Worm (Caenorhabditis elegans): ENCODE results near the gene srbc-16.

srbc-16 gene

DNA sequence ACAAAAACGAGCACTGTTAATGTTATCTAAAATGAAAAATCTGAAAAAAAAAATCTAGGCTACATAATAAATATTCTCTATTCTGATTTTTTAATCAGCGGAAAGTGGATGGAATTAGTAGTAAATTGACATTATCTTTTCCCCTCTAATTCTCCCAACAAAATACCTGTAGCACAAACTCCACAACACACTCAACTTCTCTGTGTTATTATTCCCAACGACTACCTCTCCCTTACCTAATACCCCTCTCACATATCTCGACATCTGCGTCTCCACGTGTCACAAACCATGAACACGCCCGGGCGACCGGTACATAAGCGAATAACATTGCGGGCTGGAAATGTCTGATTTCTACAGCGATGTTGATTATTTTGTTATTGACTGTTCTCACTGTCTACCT, 1.3 kb downstream of the srbc-16 start, which contains the start of gene cyp-33C2:
Gene cyp-33C2, plus strand, starts transcription at position 327 of the 400 bp plus-strand sequence.
- no peak for TF ChIP-seq hmbx-1 (tag; optimal IDR thresholded peaks at IDR 0.05)
- no peak for TF ChIP-seq ceh-13 (GFP tag; optimal IDR thresholded peaks at IDR 0.05)
- no peak for TF ChIP-seq hmg-4 (GFP tag; optimal IDR thresholded peaks at IDR 0.05)
- TF ChIP-seq tbx-11 (GFP tag; IDR thresholded peaks at IDR 0.05), result no peak
- no peak for TF ChIP-seq F13C5.2 (tag; optimal IDR thresholded peaks at IDR 0.05)
- no peak for TF ChIP-seq ama-1 (optimal IDR thresholded peaks at IDR 0.05)
- no peak for TF ChIP-seq ceh-36 (tag; optimal IDR thresholded peaks at IDR 0.05)
- no peak for TF ChIP-seq pes-1 (GFP tag; IDR thresholded peaks at IDR 0.05)
- no peak for TF ChIP-seq B0310.2 (tag; optimal IDR thresholded peaks at IDR 0.05)
- TF ChIP-seq aly-1 (tag; optimal IDR thresholded peaks at IDR 0.05), result no peak
- TF ChIP-seq tra-4 (tag; optimal IDR thresholded peaks at IDR 0.05), result no peak
- TF ChIP-seq tbx-37 (GFP tag; conservative IDR thresholded peaks at IDR 0.05), result no peak
- no peak for TF ChIP-seq ets-7 (tag; optimal IDR thresholded peaks at IDR 0.05)
- TF ChIP-seq sea-1 (GFP tag; conservative IDR thresholded peaks at IDR 0.05), result no peak

- TF ChIP-seq hnd-1 (tag; optimal IDR thresholded peaks at IDR 0.05) (no peak), scrt-1 (GFP tag; IDR thresholded peaks at IDR 0.05) (no peak), B0310.2 (tag; optimal IDR thresholded peaks at IDR 0.05) (no peak), tra-4 (tag; optimal IDR thresholded peaks at IDR 0.05) (no peak), hmg-4 (GFP tag; optimal IDR thresholded peaks at IDR 0.05) (no peak), flt-1 (GFP tag; IDR thresholded peaks at IDR 0.05) (no peak), tbx-37 (GFP tag; conservative IDR thresholded peaks at IDR 0.05) (no peak), ets-7 (tag; optimal IDR thresholded peaks at IDR 0.05) (no peak), ceh-13 (GFP tag; optimal IDR thresholded peaks at IDR 0.05) (no peak), pes-1 (GFP tag; IDR thresholded peaks at IDR 0.05) (no peak), ceh-36 (tag; optimal IDR thresholded peaks at IDR 0.05) (no peak), ama-1 (optimal IDR thresholded peaks at IDR 0.05) (no peak), hmbx-1 (tag; optimal IDR thresholded peaks at IDR 0.05) (no peak), aly-1 (tag; optimal IDR thresholded peaks at IDR 0.05) (no peak), F13C5.2 (tag; optimal IDR thresholded peaks at IDR 0.05) (no peak)
Measured at ce11 chrV:2185486-2185885, 3.6 kb downstream of the srbc-16 start.

- TF ChIP-seq hnd-1 (tag; optimal IDR thresholded peaks at IDR 0.05) (no peak), tbx-37 (GFP tag; conservative IDR thresholded peaks at IDR 0.05) (no peak), tra-4 (tag; optimal IDR thresholded peaks at IDR 0.05) (no peak), pes-1 (GFP tag; IDR thresholded peaks at IDR 0.05) (no peak), ets-7 (tag; optimal IDR thresholded peaks at IDR 0.05) (no peak), flt-1 (GFP tag; IDR thresholded peaks at IDR 0.05) (no peak), hmg-4 (GFP tag; optimal IDR thresholded peaks at IDR 0.05) (no peak), ama-1 (optimal IDR thresholded peaks at IDR 0.05) (no peak), tbx-11 (GFP tag; IDR thresholded peaks at IDR 0.05) (no peak), aly-1 (tag; optimal IDR thresholded peaks at IDR 0.05) (no peak), F13C5.2 (tag; optimal IDR thresholded peaks at IDR 0.05) (no peak), sea-1 (GFP tag; conservative IDR thresholded peaks at IDR 0.05) (no peak), ceh-13 (GFP tag; optimal IDR thresholded peaks at IDR 0.05) (no peak), hmbx-1 (tag; optimal IDR thresholded peaks at IDR 0.05) (no peak), B0310.2 (tag; optimal IDR thresholded peaks at IDR 0.05) (no peak), scrt-1 (GFP tag; IDR thresholded peaks at IDR 0.05) (no peak), ceh-36 (tag; optimal IDR thresholded peaks at IDR 0.05) (no peak)
Measured at ce11 chrV:2187864-2188345, 6.1 kb downstream of the srbc-16 start, which contains the start of gene Y5H2B.3. Gene Y5H2B.3, plus strand, starts transcription at chrV:2188295.

DNA sequence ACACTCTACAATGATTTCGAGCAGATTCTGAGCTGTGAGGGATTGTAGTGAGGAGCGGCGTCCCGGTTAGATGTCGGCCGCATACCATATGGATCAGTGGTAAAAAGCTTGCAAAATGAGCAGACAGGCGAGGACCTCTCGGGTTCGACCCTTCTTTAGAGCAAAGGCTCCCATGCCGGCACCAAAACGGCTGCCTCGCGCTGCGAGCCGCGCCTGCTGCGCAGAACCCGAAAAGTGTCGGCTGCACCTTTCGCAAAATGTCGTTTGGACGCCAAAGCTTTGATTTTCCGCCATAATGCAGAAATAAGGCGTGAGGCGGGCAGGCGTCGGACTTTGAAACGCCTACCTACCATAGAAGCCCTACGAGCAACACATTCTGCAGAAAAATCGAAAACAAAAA, 8.5 kb downstream of the srbc-16 start:
- TF ChIP-seq aly-1 (tag; optimal IDR thresholded peaks at IDR 0.05) (no peak), sea-1 (GFP tag; conservative IDR thresholded peaks at IDR 0.05) (no peak), B0310.2 (tag; optimal IDR thresholded peaks at IDR 0.05) (no peak), pes-1 (GFP tag; IDR thresholded peaks at IDR 0.05) (no peak), tbx-11 (GFP tag; IDR thresholded peaks at IDR 0.05) (no peak), hmbx-1 (tag; optimal IDR thresholded peaks at IDR 0.05) (no peak), ceh-13 (GFP tag; optimal IDR thresholded peaks at IDR 0.05) (no peak)

DNA sequence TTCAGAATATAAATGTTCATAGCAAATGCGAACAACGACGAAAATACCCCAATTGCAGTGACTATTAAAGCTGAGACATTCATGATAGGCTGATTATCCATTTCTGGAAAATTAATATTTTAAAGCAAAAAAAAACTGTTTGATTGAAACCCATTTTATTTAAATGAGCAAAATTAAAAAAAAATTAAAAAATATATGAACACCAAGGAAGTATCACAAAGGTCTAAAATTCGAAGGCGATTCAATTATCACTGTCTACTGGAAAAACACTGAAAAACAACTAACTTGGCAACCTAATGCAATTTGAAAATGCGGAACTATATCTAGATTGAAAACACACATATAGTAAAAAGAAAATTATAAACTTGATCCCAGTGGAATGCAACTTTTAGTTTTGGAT, 9.3 kb downstream of the srbc-16 start, which contains the start of gene srbc-42:
Gene srbc-42, minus strand, starts transcription at position 101 of the 400 bp plus-strand sequence.
- TF ChIP-seq flt-1 (GFP tag; IDR thresholded peaks at IDR 0.05), result no peak
- no peak for TF ChIP-seq hnd-1 (tag; optimal IDR thresholded peaks at IDR 0.05)
- no peak for TF ChIP-seq hmg-4 (GFP tag; optimal IDR thresholded peaks at IDR 0.05)
- no peak for TF ChIP-seq sea-1 (GFP tag; conservative IDR thresholded peaks at IDR 0.05)
- TF ChIP-seq ceh-36 (tag; optimal IDR thresholded peaks at IDR 0.05), result no peak
- no peak for TF ChIP-seq ets-7 (tag; optimal IDR thresholded peaks at IDR 0.05)
- TF ChIP-seq ama-1 (optimal IDR thresholded peaks at IDR 0.05), result no peak
- no peak for TF ChIP-seq tbx-11 (GFP tag; IDR thresholded peaks at IDR 0.05)
- TF ChIP-seq tra-4 (tag; optimal IDR thresholded peaks at IDR 0.05), result no peak
- TF ChIP-seq aly-1 (tag; optimal IDR thresholded peaks at IDR 0.05), result no peak
- TF ChIP-seq B0310.2 (tag; optimal IDR thresholded peaks at IDR 0.05), result no peak
- no peak for TF ChIP-seq tbx-37 (GFP tag; conservative IDR thresholded peaks at IDR 0.05)
- no peak for TF ChIP-seq ceh-13 (GFP tag; optimal IDR thresholded peaks at IDR 0.05)
- no peak for TF ChIP-seq pes-1 (GFP tag; IDR thresholded peaks at IDR 0.05)
- no peak for TF ChIP-seq scrt-1 (GFP tag; IDR thresholded peaks at IDR 0.05)
- no peak for TF ChIP-seq hmbx-1 (tag; optimal IDR thresholded peaks at IDR 0.05)
- no peak for TF ChIP-seq F13C5.2 (tag; optimal IDR thresholded peaks at IDR 0.05)

DNA sequence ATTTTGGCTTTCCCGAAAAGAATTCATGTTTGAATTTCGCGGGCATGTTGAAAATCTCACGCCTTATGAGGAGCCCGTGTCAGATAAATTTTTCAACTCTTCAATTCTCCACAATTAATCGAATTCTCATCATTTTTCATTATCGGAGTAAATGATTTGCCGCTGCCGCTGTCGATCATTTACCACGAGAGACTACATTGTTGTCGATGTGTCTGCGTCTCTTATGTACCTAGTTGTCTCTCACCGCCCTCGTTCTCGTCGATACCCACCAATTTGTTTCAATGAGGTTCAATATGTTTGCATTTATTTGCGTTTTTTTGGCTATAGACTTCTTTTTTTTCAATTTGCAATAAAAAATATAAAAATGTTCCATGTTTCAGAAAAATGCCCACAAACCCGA, 10.3 kb downstream of the srbc-16 start, which contains the start of gene nhr-13:
Gene nhr-13, plus strand, starts transcription at position 369 of the 400 bp plus-strand sequence.
- TF ChIP-seq aly-1 (tag; optimal IDR thresholded peaks at IDR 0.05), result no peak
- TF ChIP-seq ama-1 (optimal IDR thresholded peaks at IDR 0.05), result no peak
- no peak for TF ChIP-seq flt-1 (GFP tag; IDR thresholded peaks at IDR 0.05)
- TF ChIP-seq ceh-36 (tag; optimal IDR thresholded peaks at IDR 0.05), result no peak
- TF ChIP-seq ets-7 (tag; optimal IDR thresholded peaks at IDR 0.05), result no peak
- TF ChIP-seq hmbx-1 (tag; optimal IDR thresholded peaks at IDR 0.05), result no peak
- TF ChIP-seq hmg-4 (GFP tag; optimal IDR thresholded peaks at IDR 0.05), result no peak
- no peak for TF ChIP-seq pes-1 (GFP tag; IDR thresholded peaks at IDR 0.05)
- no peak for TF ChIP-seq B0310.2 (tag; optimal IDR thresholded peaks at IDR 0.05)
- no peak for TF ChIP-seq tra-4 (tag; optimal IDR thresholded peaks at IDR 0.05)
- no peak for TF ChIP-seq ceh-13 (GFP tag; optimal IDR thresholded peaks at IDR 0.05)
- TF ChIP-seq scrt-1 (GFP tag; IDR thresholded peaks at IDR 0.05), result no peak
- no peak for TF ChIP-seq tbx-37 (GFP tag; conservative IDR thresholded peaks at IDR 0.05)

- TF ChIP-seq aly-1 (tag; optimal IDR thresholded peaks at IDR 0.05) (no peak), ets-7 (tag; optimal IDR thresholded peaks at IDR 0.05) (no peak), F13C5.2 (tag; optimal IDR thresholded peaks at IDR 0.05) (no peak), B0310.2 (tag; optimal IDR thresholded peaks at IDR 0.05) (no peak), pes-1 (GFP tag; IDR thresholded peaks at IDR 0.05) (no peak), hmg-4 (GFP tag; optimal IDR thresholded peaks at IDR 0.05) (no peak), ceh-13 (GFP tag; optimal IDR thresholded peaks at IDR 0.05) (no peak), tbx-11 (GFP tag; IDR thresholded peaks at IDR 0.05) (no peak), tra-4 (tag; optimal IDR thresholded peaks at IDR 0.05) (no peak), flt-1 (GFP tag; IDR thresholded peaks at IDR 0.05) (no peak), ceh-36 (tag; optimal IDR thresholded peaks at IDR 0.05) (no peak)
Measured at ce11 chrV:2199594-2199993, 17.8 kb downstream of the srbc-16 start.
